Worm (Caenorhabditis elegans): ENCODE data around the gene aipl-1.

ce11 chrV:15140247-15140646 lies 3.6 kb upstream of the aipl-1 start, which contains the start of gene K08F9.3:
- no peak for TF ChIP-seq cey-2 (tag; optimal IDR thresholded peaks at IDR 0.05; ENCODE audit: borderline replicate concordance, insufficient read depth)
- no peak for TF ChIP-seq mdl-1 (tag; optimal IDR thresholded peaks at IDR 0.05)
- no peak for TF ChIP-seq unc-62 (GFP tag; optimal IDR thresholded peaks at IDR 0.05 in 1 of 2)
- TF ChIP-seq unc-62 (tag; optimal IDR thresholded peaks at IDR 0.05), result no peak
- TF ChIP-seq mdt-29 (GFP tag; IDR thresholded peaks at IDR 0.05), result no peak
- TF ChIP-seq fos-1 (tag; optimal IDR thresholded peaks at IDR 0.05), result no peak
- TF ChIP-seq lsy-2 (tag; optimal IDR thresholded peaks at IDR 0.05), result no peak
- TF ChIP-seq aha-1 (tag), result no peak
- TF ChIP-seq rbr-2 (tag; optimal IDR thresholded peaks at IDR 0.05), result no peak
- no peak for TF ChIP-seq pha-4 (GFP tag; IDR thresholded peaks at IDR 0.05)
- no peak for TF ChIP-seq pha-4 (tag; optimal IDR thresholded peaks at IDR 0.05)
- TF ChIP-seq F44E2.7 (GFP tag; IDR thresholded peaks at IDR 0.05), result no peak
- no peak for TF ChIP-seq nhr-28 (tag; optimal IDR thresholded peaks at IDR 0.05)
- no peak for TF ChIP-seq mxl-2 (GFP tag; conservative IDR thresholded peaks at IDR 0.05)

All from whole organism, L4 larva.